Worm (Caenorhabditis elegans): Measurements from ENCODE around the gene acl-9.

DNA sequence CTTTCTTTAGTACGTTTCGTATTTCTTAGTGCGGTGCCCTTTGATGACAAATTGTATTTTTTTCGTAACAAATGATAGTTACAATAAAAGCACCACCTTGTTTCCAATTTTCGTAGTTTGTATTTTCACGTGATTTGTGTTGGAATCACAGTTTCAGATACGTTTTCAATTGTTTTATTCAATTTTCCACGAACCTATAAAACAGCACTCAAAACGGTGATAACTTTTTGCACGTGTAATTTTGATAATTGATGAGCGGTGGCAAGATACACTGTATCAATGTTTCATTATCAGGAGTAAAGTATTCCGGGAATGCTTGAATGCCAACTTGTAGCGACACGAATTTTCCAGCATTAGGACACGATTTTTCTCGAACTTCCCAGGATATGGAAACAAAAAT lies 41.9 kb upstream of the acl-9 start:
- TF ChIP-seq skn-1 (tag; optimal IDR thresholded peaks at IDR 0.05) (no peak), nhr-11 (tag; optimal IDR thresholded peaks at IDR 0.05) (no peak), lin-39 (tag; optimal IDR thresholded peaks at IDR 0.05) (no peak), mef-2 (tag; optimal IDR thresholded peaks at IDR 0.05) (no peak), efl-3 (GFP tag; optimal IDR thresholded peaks at IDR 0.05) (no peak), nhr-237 (tag; optimal IDR thresholded peaks at IDR 0.05) (no peak), nhr-85 (tag) (no peak), jun-1 (tag; optimal IDR thresholded peaks at IDR 0.05) (no peak), unc-86 (tag; optimal IDR thresholded peaks at IDR 0.05) (no peak), zag-1 (tag; optimal IDR thresholded peaks at IDR 0.05) (no peak), lin-13 (GFP tag; optimal IDR thresholded peaks at IDR 0.05) (no peak), rnt-1 (tag; optimal IDR thresholded peaks at IDR 0.05) (no peak), nhr-77 (tag; optimal IDR thresholded peaks at IDR 0.05) (no peak)

Measured in whole organism, L1 larva.